Worm (Caenorhabditis elegans): ENCODE data around the gene D1005.5.

The D1005.5 gene

ce11 chrX:1443556-1444243 is 29.1 kb downstream of the D1005.5 start (continued):
- no peak for TF ChIP-seq ztf-11 (tag; optimal IDR thresholded peaks at IDR 0.05)
- TF ChIP-seq ceh-32 (tag; optimal IDR thresholded peaks at IDR 0.05; ENCODE audit: poor library complexity), result no peak
- TF ChIP-seq mep-1 (tag; optimal IDR thresholded peaks at IDR 0.05), result peak; percentile 0
- TF ChIP-seq Y105C5A.15 (GFP tag; IDR thresholded peaks at IDR 0.05), result no peak
- TF ChIP-seq dmd-8 (GFP tag; IDR thresholded peaks at IDR 0.05), result no peak
- no peak for TF ChIP-seq nhr-11 (tag; optimal IDR thresholded peaks at IDR 0.05)
- TF ChIP-seq daf-16 (GFP tag; optimal IDR thresholded peaks at IDR 0.05), result no peak
- TF ChIP-seq daf-16 (tag; optimal IDR thresholded peaks at IDR 0.05), result peak; percentile 37
- TF ChIP-seq tag-97 (GFP tag; IDR thresholded peaks at IDR 0.05), result no peak
- TF ChIP-seq zag-1 (tag; optimal IDR thresholded peaks at IDR 0.05), result no peak
- no peak for TF ChIP-seq daf-12 (tag; optimal IDR thresholded peaks at IDR 0.05)
- no peak for TF ChIP-seq attf-4 (tag; optimal IDR thresholded peaks at IDR 0.05)
- TF ChIP-seq egl-27 (tag; optimal IDR thresholded peaks at IDR 0.05), result no peak
- no peak for TF ChIP-seq zip-11 (GFP tag; IDR thresholded peaks at IDR 0.05)
- TF ChIP-seq aha-1 (tag), result peak; percentile 68
- TF ChIP-seq spr-1 (tag; optimal IDR thresholded peaks at IDR 0.05), result no peak

ce11 chrX:1441602-1442183 is 31.1 kb downstream of the D1005.5 start:
- TF ChIP-seq set-16 (GFP tag; IDR thresholded peaks at IDR 0.05) (peak; percentile 93), aha-1 (tag) (peak; percentile 15), tag-97 (GFP tag; IDR thresholded peaks at IDR 0.05) (no peak), ceh-20 (GFP tag; IDR thresholded peaks at IDR 0.05) (no peak)

ce11 chrX:1440161-1440560 is 32.6 kb downstream of the D1005.5 start, which contains the start of gene sedl-1:
sedl-1 (minus strand) TSS chrX:1440261.
- TF ChIP-seq daf-8 (GFP tag; IDR thresholded peaks at IDR 0.05) (no peak), aha-1 (tag) (peak; percentile 24)

- peak; percentile 30 for TF ChIP-seq rbr-2 (tag; optimal IDR thresholded peaks at IDR 0.05)
- TF ChIP-seq vab-7 (GFP tag; IDR thresholded peaks at IDR 0.05), result 0 out of 2 replicates have a peak, but pooled peaks have one; percentile 33
- TF ChIP-seq mes-2 (tag; optimal IDR thresholded peaks at IDR 0.05; ENCODE audit: poor library complexity, severe bottlenecking), result peak; percentile 32
- TF ChIP-seq F37D6.2 (tag; optimal IDR thresholded peaks at IDR 0.05), result peak; percentile 69
- TF ChIP-seq fos-1 (tag; optimal IDR thresholded peaks at IDR 0.05), result no peak
- TF ChIP-seq mdl-1 (tag; optimal IDR thresholded peaks at IDR 0.05), result peak in 1 of 2 experiments; percentile 53
- no peak for TF ChIP-seq Y48G9A.11 (GFP tag; IDR thresholded peaks at IDR 0.05)
- TF ChIP-seq hlh-30 (tag; optimal IDR thresholded peaks at IDR 0.05; ENCODE audit: insufficient read depth), result peak; percentile 52
- TF ChIP-seq snpc-4 (tag; optimal IDR thresholded peaks at IDR 0.05), result no peak
- TF ChIP-seq lin-39 (tag; optimal IDR thresholded peaks at IDR 0.05), result no peak
- peak; percentile 28 for TF ChIP-seq mep-1 (tag; optimal IDR thresholded peaks at IDR 0.05)
- no peak for TF ChIP-seq madf-9 (GFP tag; conservative IDR thresholded peaks at IDR 0.05)
- TF ChIP-seq Y105C5A.15 (GFP tag; IDR thresholded peaks at IDR 0.05), result 0 out of 2 replicates have a peak, but pooled peaks have one; percentile 22
- TF ChIP-seq hmg-1.1 (GFP tag; IDR thresholded peaks at IDR 0.05), result 0 out of 2 replicates have a peak, but pooled peaks have one; percentile 25
Observed at ce11 chrX:1438925-1439324, 33.9 kb downstream of the D1005.5 start.

ce11 chrX:1437097-1437496 is 35.7 kb downstream of the D1005.5 start:
- TF ChIP-seq daf-19 (GFP tag; conservative IDR thresholded peaks at IDR 0.05), result no peak
- TF ChIP-seq lsy-2 (tag; optimal IDR thresholded peaks at IDR 0.05), result peak in 1 of 2 experiments; percentile 14
- no peak for TF ChIP-seq nhr-76 (tag; optimal IDR thresholded peaks at IDR 0.05)
- peak; percentile 32 for TF ChIP-seq F37D6.2 (tag; optimal IDR thresholded peaks at IDR 0.05)
- no peak for TF ChIP-seq lin-13 (GFP tag; optimal IDR thresholded peaks at IDR 0.05)
- TF ChIP-seq ztf-11 (tag; optimal IDR thresholded peaks at IDR 0.05), result no peak
- peak; percentile 40 for TF ChIP-seq fkh-10 (GFP tag; optimal IDR thresholded peaks at IDR 0.05)
- 0 out of 2 replicates have a peak, but pooled peaks have one; percentile 54 for TF ChIP-seq egl-43 (GFP tag; IDR thresholded peaks at IDR 0.05)
- TF ChIP-seq rbr-2 (tag; optimal IDR thresholded peaks at IDR 0.05), result no peak
- peak; percentile 3 for TF ChIP-seq mep-1 (tag; optimal IDR thresholded peaks at IDR 0.05)
- TF ChIP-seq hmg-1.1 (GFP tag; IDR thresholded peaks at IDR 0.05), result peak; percentile 32; the same call in 1 of the 2 replicates
- TF ChIP-seq zip-2 (tag; optimal IDR thresholded peaks at IDR 0.05), result no peak
- peak in 1 of 2 experiments; percentile 56 for TF ChIP-seq unc-62 (GFP tag; optimal IDR thresholded peaks at IDR 0.05 in 1 of 2)
- no peak for TF ChIP-seq unc-62 (tag; optimal IDR thresholded peaks at IDR 0.05)
- peak; percentile 46 for TF ChIP-seq mes-2 (tag; optimal IDR thresholded peaks at IDR 0.05; ENCODE audit: poor library complexity, severe bottlenecking)
- TF ChIP-seq tra-1 (GFP tag; IDR thresholded peaks at IDR 0.05), result no peak

Data from whole organism, L4 larva.